Fruit fly (Drosophila melanogaster) whole organism, adult: ENCODE results near the gene CG31088.

ENCODE experiments used
- CG11617 ChIP-seq: fragments of 200-800 bp; sonication (Bioruptor generic); optimal IDR thresholded peaks from 2 replicates; lab custom pipeline; 2017; ENCODE audit warnings: mild to moderate bottlenecking, missing biosample characterization, missing genetic modification reagents, missing genetic modification characterization
- CG12768 ChIP-seq: fragments of 200-800 bp; sonication (Bioruptor generic); optimal IDR thresholded peaks from 2 replicates; lab custom pipeline; 2017; ENCODE audit warnings: missing biosample characterization, missing genetic modification characterization, mild to moderate bottlenecking, moderate library complexity, missing genetic modification reagents
- CG14711 ChIP-seq: fragments of 200-800 bp; sonication (Bioruptor generic); optimal IDR thresholded peaks from 2 replicates; lab custom pipeline; 2018; ENCODE audit warnings: missing biosample characterization, mild to moderate bottlenecking, missing genetic modification characterization, moderate library complexity
- CG1620 ChIP-seq: fragments of 200-800 bp; sonication (Bioruptor generic); optimal IDR thresholded peaks from 2 replicates; lab custom pipeline; 2016; ENCODE audit warnings: missing biosample characterization, missing genetic modification characterization
- Clk ChIP-seq: fragments of 200-800 bp; sonication (Bioruptor generic); optimal IDR thresholded peaks from 2 replicates; lab custom pipeline; 2017; ENCODE audit warnings: missing biosample characterization, missing genetic modification characterization
- Hr96 ChIP-seq: fragments of 200-800 bp; sonication (Bioruptor generic); optimal IDR thresholded peaks from 2 replicates; lab custom pipeline; 2016; ENCODE audit warnings: missing biosample characterization, missing genetic modification characterization
- kay ChIP-seq: fragments of 200-800 bp; sonication (Bioruptor generic); peaks from one replicate; lab custom pipeline; 2016; ENCODE audit warnings: missing biosample characterization, missing genetic modification characterization, borderline replicate concordance
- toe ChIP-seq: fragments of 200-800 bp; sonication (Bioruptor generic); optimal IDR thresholded peaks from 2 replicates; lab custom pipeline; 2016; ENCODE audit warnings: missing biosample characterization, missing genetic modification characterization

dm6 chr3R:15983541-15984229, 32.9 kb upstream of the CG31088 start:
- no peak for TF ChIP-seq CG12768 (GFP tag; lab: Kevin White, UChicago)
- no peak for TF ChIP-seq kay
- TF ChIP-seq Hr96: no peak
- no peak for TF ChIP-seq CG14711 (tag; lab: Kevin White, UChicago)
- no peak for TF ChIP-seq CG11617 (GFP tag; lab: Kevin White, UChicago)
- TF ChIP-seq Clk: no peak
- TF ChIP-seq toe (GFP tag; lab: Kevin White, UChicago): no peak
- no peak for TF ChIP-seq CG1620 (GFP tag; lab: Kevin White, UChicago)
